Worm (Caenorhabditis elegans): ENCODE data around the gene F40A3.3.

Gene F40A3.3

DNA sequence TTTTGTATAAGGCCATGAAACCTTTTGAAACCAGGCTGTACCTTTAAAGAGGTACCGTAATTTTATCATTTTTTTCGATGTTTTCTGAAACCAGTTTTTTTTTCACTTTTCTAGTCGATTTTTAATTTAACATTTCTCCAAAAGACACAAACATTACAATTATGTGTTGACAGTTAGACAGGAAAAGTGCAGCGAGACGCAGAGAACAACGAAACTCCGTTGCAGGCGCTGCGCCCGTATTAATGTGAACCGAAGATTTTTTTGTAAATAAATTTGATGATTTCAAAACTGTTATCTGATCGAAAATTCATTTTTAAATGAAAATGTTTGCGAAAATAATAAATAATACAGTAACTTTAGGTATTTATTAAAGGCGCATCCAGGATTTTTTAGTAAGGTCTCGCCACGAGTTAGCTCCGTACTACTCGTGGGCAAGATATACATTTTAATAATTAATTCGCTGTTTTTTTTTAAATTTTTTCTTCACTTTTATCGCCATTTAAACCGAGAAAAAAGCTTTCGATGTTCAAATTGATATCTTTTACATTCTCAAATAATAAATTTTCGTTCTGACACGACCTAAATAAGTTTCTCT is at the start of gene F40A3.3:
TSS of gene F40A3.3 (plus strand) at position 564 of the 595 bp plus-strand sequence.
- TF ChIP-seq dao-5 (tag; optimal IDR thresholded peaks at IDR 0.05) (no peak), W03F9.2 (tag; optimal IDR thresholded peaks at IDR 0.05) (peak; percentile 38), him-1 (tag; optimal IDR thresholded peaks at IDR 0.05) (no peak)

DNA sequence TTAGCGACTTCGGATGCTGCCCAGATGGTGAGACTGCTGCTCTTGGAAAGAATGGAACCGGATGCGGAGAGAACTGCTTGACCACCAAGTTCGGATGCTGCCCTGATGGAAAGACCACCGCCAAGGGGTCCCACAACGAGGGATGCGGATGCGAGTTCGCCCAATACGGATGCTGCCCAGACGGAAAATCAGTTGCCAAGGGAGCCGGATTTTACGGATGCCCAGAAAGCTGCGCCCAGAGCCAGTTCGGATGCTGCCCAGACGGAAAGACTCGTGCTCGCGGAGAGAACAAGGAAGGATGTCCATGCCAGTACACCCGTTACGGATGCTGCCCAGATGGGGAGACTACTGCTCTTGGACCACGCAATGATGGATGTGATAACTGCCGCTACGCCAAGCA is 46.3 kb upstream of the F40A3.3 start:
- no peak for TF ChIP-seq W03F9.2 (tag; optimal IDR thresholded peaks at IDR 0.05)
- TF ChIP-seq him-1 (tag; optimal IDR thresholded peaks at IDR 0.05) = no peak
- TF ChIP-seq dao-5 (tag; optimal IDR thresholded peaks at IDR 0.05) = no peak

DNA sequence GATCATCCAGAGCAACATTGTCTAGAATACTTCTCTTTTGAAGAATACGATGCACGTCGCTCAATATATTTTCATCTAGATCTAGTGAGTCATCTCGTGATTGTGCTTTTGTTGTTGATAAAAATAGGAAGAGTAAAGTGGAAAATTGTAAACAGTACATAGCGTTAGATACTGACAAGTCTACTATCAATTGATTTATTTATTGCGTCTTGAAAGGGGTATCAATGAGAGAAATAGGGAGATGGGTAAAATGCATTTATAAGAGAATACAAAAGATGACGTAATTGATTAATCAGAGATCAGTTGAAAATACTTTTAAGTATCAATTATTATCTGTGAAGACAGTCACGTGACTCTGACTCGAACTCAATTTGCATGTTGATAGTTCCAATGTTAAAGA is 40.3 kb upstream of the F40A3.3 start, which contains the start of gene txt-5:
TSS of gene txt-5 (minus strand) at position 224 of the 400 bp plus-strand sequence.
- TF ChIP-seq W03F9.2 (tag; optimal IDR thresholded peaks at IDR 0.05) = no peak
- no peak for TF ChIP-seq dao-5 (tag; optimal IDR thresholded peaks at IDR 0.05)
- no peak for TF ChIP-seq him-1 (tag; optimal IDR thresholded peaks at IDR 0.05)

DNA sequence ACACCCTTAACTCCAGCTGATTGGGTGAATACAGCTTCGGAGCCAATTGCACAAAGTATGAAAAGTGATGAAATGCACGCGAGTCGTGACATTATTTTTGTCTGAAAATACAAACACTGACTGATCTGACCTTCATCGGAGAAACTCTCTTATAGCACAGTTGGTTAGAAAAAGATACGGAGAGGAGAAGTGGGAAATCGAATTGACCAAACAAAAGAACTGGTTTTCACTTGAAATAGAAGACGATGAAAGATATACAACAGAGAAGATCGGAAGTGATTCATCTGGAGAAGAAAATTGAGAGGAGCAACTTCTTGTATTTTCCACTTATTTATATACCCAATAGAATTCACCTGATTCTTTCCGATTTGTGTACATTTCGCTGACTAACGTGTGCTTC is 39.4 kb upstream of the F40A3.3 start, which contains the start of gene ttr-33:
TSS of gene ttr-33 (minus strand) at position 101 of the 400 bp plus-strand sequence.
- TF ChIP-seq dao-5 (tag; optimal IDR thresholded peaks at IDR 0.05) (no peak), W03F9.2 (tag; optimal IDR thresholded peaks at IDR 0.05) (no peak), him-1 (tag; optimal IDR thresholded peaks at IDR 0.05) (no peak)

DNA sequence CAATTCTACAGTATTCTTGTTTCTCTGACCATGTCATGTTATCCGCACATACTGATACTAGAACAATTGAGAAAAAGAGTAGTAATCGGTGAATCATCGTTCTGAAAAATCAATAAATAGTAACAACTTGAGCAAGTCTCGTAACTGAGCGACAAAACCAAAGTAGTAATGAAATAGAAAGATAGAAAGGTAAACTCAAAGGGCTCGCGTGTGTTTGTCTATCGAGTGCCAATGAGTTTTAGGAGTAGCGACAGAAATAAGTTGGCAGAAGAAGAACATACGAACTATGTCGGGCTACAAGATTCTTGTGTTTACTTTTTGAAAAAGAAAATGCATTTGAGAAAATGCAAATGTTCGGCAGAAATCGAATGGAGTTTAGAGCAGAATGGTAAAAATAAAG is 37.8 kb upstream of the F40A3.3 start, which contains the start of gene C37C3.12:
TSS of gene C37C3.12 (minus strand) at position 101 of the 400 bp plus-strand sequence.
- TF ChIP-seq him-1 (tag; optimal IDR thresholded peaks at IDR 0.05) (no peak), dao-5 (tag; optimal IDR thresholded peaks at IDR 0.05) (no peak), W03F9.2 (tag; optimal IDR thresholded peaks at IDR 0.05) (no peak)

DNA sequence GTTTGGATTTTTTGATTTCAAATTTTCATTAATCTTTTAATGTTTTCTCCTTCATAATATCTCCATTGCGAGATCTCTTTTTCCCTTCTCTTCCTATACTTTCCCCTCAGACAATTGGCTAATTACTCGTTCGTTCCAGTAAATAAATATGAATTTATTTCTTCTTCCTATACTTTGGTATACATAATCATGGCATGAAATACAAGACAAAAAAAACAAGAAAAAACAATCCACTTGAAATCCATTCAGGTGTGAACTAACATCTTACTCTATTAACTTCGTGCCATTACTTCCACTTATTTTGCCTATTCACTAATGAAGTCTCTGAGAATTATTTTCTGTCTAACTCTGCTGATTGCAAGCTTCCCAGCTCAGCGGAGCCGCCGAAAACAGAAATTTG is 35.0 kb upstream of the F40A3.3 start, which contains the start of gene grd-8:
TSS of gene grd-8 (plus strand) at position 301 of the 400 bp plus-strand sequence.
- TF ChIP-seq him-1 (tag; optimal IDR thresholded peaks at IDR 0.05) (no peak), W03F9.2 (tag; optimal IDR thresholded peaks at IDR 0.05) (no peak), dao-5 (tag; optimal IDR thresholded peaks at IDR 0.05) (no peak)

DNA sequence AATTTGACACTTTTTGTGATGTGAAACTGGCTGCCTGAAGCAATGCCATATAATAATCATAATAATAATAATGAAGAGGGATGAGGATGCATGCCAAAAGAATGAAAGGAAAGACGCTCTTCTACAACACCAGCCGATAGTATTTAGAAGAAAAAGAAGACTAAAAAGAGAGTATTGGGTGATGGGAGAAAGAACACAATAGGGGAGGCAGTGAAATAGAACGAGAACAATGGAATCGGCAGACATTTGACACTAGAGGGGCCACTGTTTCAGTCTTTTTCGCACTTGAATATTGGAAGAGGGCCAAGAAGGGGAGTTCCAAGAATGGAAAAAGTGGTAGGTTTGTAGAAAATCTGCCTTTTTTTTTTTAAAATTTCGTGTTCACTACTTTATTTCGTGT is 30.1 kb upstream of the F40A3.3 start, which contains the start of gene memo-1:
TSS of gene memo-1 (minus strand) at position 2 of the 400 bp plus-strand sequence.
- no peak for TF ChIP-seq W03F9.2 (tag; optimal IDR thresholded peaks at IDR 0.05)
- no peak for TF ChIP-seq him-1 (tag; optimal IDR thresholded peaks at IDR 0.05)
- no peak for TF ChIP-seq dao-5 (tag; optimal IDR thresholded peaks at IDR 0.05)

DNA sequence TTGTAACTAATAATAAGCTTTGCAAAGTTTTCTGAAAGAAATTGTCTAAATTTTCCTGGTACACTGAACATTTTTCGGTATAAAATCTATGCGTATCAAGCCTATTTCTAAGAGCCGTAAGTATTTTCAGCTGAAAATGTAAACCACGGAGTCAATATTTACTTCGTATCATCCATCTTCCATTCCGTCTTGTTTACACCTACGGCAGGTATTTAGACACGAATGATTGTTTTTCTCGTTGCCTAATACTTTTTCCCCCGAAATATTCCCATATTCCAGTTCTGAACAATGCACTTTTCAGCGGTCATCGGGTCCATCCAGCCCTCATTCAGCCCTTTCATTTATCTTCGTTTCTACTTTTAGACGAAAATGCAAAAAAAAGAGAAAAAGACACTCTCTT is 29.6 kb upstream of the F40A3.3 start:
- no peak for TF ChIP-seq W03F9.2 (tag; optimal IDR thresholded peaks at IDR 0.05)
- no peak for TF ChIP-seq dao-5 (tag; optimal IDR thresholded peaks at IDR 0.05)
- TF ChIP-seq him-1 (tag; optimal IDR thresholded peaks at IDR 0.05) = no peak

DNA sequence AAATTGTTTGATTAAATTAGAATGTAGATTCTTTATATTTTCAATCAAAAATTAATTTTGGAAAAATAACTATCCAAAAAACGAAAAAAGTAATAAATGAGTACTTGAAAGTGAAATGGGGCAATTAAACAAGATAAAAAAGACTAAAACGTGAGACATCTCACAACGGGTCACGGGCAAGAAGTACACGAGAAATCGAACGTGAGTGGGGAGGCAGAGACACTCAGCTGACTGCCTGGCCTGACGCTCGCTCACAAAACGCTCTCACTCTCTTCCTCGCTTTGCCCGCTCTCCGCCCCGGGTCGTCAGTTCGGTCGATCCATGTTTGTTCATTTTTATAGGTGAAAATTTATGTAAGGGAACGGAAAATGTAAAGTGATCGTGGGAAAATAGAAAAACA is 29.0 kb upstream of the F40A3.3 start:
- TF ChIP-seq dao-5 (tag; optimal IDR thresholded peaks at IDR 0.05) (no peak), W03F9.2 (tag; optimal IDR thresholded peaks at IDR 0.05) (no peak), him-1 (tag; optimal IDR thresholded peaks at IDR 0.05) (no peak)

DNA sequence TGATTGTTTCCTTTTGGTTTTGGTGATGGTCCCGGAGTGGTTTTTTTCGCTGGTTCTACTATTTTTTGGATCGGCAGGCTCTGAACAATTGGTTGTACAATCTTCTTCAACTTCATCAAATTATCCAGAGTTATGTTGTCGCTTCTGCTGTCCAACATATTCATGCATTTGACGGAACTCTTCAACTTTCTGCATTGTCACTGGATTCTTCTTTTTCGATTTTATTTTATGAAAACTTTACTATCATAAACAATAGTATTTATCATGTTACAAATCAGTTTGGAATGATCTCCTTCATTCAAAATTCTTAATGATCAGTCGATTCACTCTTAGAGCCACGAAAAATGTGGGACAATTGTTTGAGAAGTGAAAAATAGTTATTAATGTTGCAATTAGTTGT is 25.2 kb upstream of the F40A3.3 start:
- TF ChIP-seq dao-5 (tag; optimal IDR thresholded peaks at IDR 0.05) (no peak), W03F9.2 (tag; optimal IDR thresholded peaks at IDR 0.05) (no peak), him-1 (tag; optimal IDR thresholded peaks at IDR 0.05) (no peak)

DNA sequence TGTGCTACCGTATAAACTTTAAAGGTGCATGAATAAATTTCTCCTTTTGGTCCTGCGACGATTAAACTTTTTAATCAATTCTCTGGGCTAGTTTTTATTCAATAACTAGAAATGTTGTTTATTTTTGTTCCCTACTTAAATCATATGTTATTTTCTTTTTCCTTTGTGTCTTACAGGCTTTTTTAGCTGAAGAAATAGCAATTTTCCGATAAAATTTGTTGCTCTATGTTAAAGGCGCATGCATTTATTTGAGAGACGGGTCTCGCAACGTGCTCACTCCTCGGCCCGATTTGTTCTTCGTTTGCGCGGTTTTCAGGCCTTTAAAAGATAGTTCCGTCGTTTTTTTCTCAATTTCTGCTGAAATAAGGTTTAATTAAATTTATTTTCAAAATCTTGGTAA is 23.3 kb upstream of the F40A3.3 start:
- TF ChIP-seq dao-5 (tag; optimal IDR thresholded peaks at IDR 0.05) = no peak
- peak; percentile 59 for TF ChIP-seq W03F9.2 (tag; optimal IDR thresholded peaks at IDR 0.05)

DNA sequence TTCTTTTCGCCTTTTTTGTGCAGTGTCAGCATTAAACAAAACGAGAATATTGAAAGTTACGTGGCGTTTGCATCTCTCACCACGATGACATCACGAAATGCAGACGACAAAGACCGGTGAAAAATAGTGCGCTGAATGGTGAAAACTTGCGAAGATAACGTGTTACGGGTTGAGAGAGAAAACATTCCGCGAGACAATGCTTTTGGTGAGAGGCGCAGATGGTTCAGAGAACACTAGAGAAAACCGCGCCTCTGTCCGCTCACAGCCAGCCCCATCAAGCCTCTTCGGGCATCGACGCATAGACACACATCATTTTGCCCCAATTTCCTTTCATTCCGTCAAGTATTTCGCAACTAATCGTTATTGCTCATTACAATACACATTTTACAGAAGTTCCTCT is 22.6 kb upstream of the F40A3.3 start, which contains the start of the genes C37C3.9 and C37C3.18:
TSS of gene C37C3.9 (minus strand) at position 98 of the 400 bp plus-strand sequence.
TSS of gene C37C3.18 (plus strand) at position 391 of the 400 bp plus-strand sequence.
- no peak for TF ChIP-seq dao-5 (tag; optimal IDR thresholded peaks at IDR 0.05)
- TF ChIP-seq W03F9.2 (tag; optimal IDR thresholded peaks at IDR 0.05) = peak; percentile 31
- TF ChIP-seq him-1 (tag; optimal IDR thresholded peaks at IDR 0.05) = no peak

DNA sequence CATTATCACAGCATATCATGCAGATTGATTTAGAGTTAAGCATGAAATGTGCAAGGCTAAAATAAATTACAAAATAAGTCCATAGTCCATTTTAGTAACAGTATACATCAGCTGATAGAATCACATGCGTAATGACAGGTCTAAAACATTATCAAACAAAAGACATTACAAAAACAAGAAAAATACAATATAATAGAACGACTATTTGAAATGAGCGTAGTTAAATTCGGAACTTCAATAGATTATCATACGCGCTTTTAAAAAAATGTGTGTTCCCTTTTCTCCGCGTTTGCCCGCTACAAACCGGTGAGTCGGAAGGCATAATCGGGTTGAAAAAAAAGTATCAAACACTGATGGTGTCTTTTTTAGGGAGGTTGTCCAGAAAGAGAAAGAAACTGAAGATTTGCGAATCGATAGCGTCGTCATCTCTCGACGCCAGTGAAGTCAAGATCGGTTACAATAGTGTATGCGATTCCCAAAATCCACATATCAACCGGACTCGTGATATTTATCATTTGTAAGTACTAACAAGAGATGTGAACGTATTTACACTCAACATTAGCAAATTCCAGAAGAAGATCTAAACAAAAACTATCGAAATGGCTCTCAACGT is 21.8 kb upstream of the F40A3.3 start, which contains the start of gene C37C3.2:
TSS of gene C37C3.2 (plus strand) at position 563 of the 613 bp plus-strand sequence.
- no peak for TF ChIP-seq dao-5 (tag; optimal IDR thresholded peaks at IDR 0.05)
- no peak for TF ChIP-seq him-1 (tag; optimal IDR thresholded peaks at IDR 0.05)
- TF ChIP-seq W03F9.2 (tag; optimal IDR thresholded peaks at IDR 0.05) = no peak

DNA sequence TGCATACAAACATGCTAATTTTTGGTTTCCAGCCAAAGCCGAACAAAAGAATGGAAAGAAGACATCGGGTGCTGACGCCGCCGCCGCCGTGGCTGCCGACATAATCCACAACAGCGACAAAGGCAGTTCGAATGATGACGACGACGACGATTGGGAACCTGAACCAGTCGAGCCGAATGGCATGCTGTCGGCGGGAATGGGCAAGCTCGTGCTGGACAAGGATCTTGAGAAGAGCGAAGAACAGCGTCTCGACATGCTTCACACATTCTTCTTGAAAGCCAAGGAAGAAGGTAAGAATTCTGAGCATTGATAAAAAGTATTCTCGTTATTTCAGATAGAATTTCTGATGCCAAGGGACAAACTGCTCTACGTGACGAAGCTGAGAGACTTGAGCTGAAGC is 20.6 kb upstream of the F40A3.3 start:
- no peak for TF ChIP-seq W03F9.2 (tag; optimal IDR thresholded peaks at IDR 0.05)
- no peak for TF ChIP-seq dao-5 (tag; optimal IDR thresholded peaks at IDR 0.05)
- no peak for TF ChIP-seq him-1 (tag; optimal IDR thresholded peaks at IDR 0.05)
